Worm (Caenorhabditis elegans) whole organism, early embryonic: ENCODE measurements around the gene srw-23.

Experiments used
- B0310.2 ChIP-seq: sonication (generic microtip); optimal IDR thresholded peaks from 2 replicates; lab custom pipeline; 2016; ENCODE audit warnings: mild to moderate bottlenecking, missing genetic modification characterization, missing compliant biosample characterization
- F13C5.2 ChIP-seq: sonication (generic microtip); optimal IDR thresholded peaks from 2 replicates; lab custom pipeline; 2017; ENCODE audit warnings: mild to moderate bottlenecking, missing genetic modification characterization, inconsistent platforms, missing compliant biosample characterization
- aly-1 ChIP-seq: sonication (generic microtip); optimal IDR thresholded peaks from 2 replicates; lab custom pipeline; 2016; ENCODE audit warnings: missing genetic modification characterization, missing compliant biosample characterization
- ama-1 ChIP-seq: fragments of 150-350 bp; optimal IDR thresholded peaks from 2 replicates; lab custom pipeline; 2014
- ceh-13 ChIP-seq: fragments of 200-800 bp; sonication (Bioruptor generic); optimal IDR thresholded peaks from 2 replicates; lab custom pipeline; 2018; ENCODE audit warnings: mild to moderate bottlenecking, missing genetic modification characterization, missing compliant biosample characterization
- ceh-36 ChIP-seq: sonication (generic microtip); optimal IDR thresholded peaks from 2 replicates; lab custom pipeline; 2016; ENCODE audit warnings: missing genetic modification characterization, inconsistent platforms, missing compliant biosample characterization
- ets-7 ChIP-seq: sonication (generic microtip); optimal IDR thresholded peaks from 2 replicates; lab custom pipeline; 2016; ENCODE audit warnings: missing genotype, missing genetic modification characterization, missing compliant biosample characterization
- flt-1 ChIP-seq: fragments of 200-800 bp; sonication (Bioruptor generic); IDR thresholded peaks from 2 replicates; pipeline ENCODE4 v1.3.6; 2022; ENCODE audit warnings: missing genetic modification characterization, missing compliant biosample characterization
- hmbx-1 ChIP-seq: sonication (generic microtip); optimal IDR thresholded peaks from 2 replicates; lab custom pipeline; 2016; ENCODE audit warnings: mild to moderate bottlenecking, missing genetic modification characterization, missing compliant biosample characterization
- hmg-4 ChIP-seq: fragments of 200-800 bp; sonication (Bioruptor generic); optimal IDR thresholded peaks from 2 replicates; lab custom pipeline; 2018; ENCODE audit warnings: mild to moderate bottlenecking, missing genetic modification characterization, missing compliant biosample characterization
- hnd-1 ChIP-seq: sonication (generic microtip); optimal IDR thresholded peaks from 2 replicates; lab custom pipeline; 2016; ENCODE audit warnings: missing genetic modification characterization, missing compliant biosample characterization
- pes-1 ChIP-seq: fragments of 200-800 bp; sonication (Bioruptor generic); IDR thresholded peaks from 2 replicates; pipeline ENCODE4 v1.3.6; 2022; ENCODE audit warnings: missing genetic modification reagents, missing genetic modification characterization, missing compliant biosample characterization
- scrt-1 ChIP-seq: fragments of 200-800 bp; sonication (Bioruptor generic); IDR thresholded peaks from 2 replicates; pipeline ENCODE4 v1.3.6; 2022; ENCODE audit warnings: missing genetic modification characterization, missing compliant biosample characterization
- sea-1 ChIP-seq: fragments of 200-800 bp; sonication (Bioruptor generic); conservative IDR thresholded peaks from 2 replicates; pipeline ENCODE4 v1.3.6; 2022; ENCODE audit warnings: missing genetic modification characterization, missing compliant biosample characterization
- tbx-11 ChIP-seq: fragments of 200-800 bp; sonication (Bioruptor generic); IDR thresholded peaks from 2 replicates; pipeline ENCODE4 v1.3.6; 2022; ENCODE audit warnings: missing genetic modification characterization, missing compliant biosample characterization
- tbx-37 ChIP-seq: fragments of 200-800 bp; sonication (Bioruptor generic); conservative IDR thresholded peaks from 2 replicates; pipeline ENCODE4 v1.3.6; 2022; ENCODE audit warnings: missing genetic modification reagents, missing genetic modification characterization, missing compliant biosample characterization
- tra-4 ChIP-seq: sonication (generic microtip); optimal IDR thresholded peaks from 2 replicates; lab custom pipeline; 2017; ENCODE audit warnings: missing genetic modification characterization, missing compliant biosample characterization

Gene srw-23

ce11 chrV:16893440-16893839 lies 19.7 kb downstream of the srw-23 start, which contains the start of gene F09C6.15:
Gene F09C6.15 (plus strand): TSS chrV:16893740.
- no peak for TF ChIP-seq ceh-13 (GFP tag; lab: Kevin White, UChicago)
- no peak for TF ChIP-seq hmbx-1 (tag; lab: Kevin White, UChicago)
- TF ChIP-seq sea-1 (GFP tag; lab: Robert Waterston, UW), result no peak
- no peak for TF ChIP-seq tra-4 (tag; lab: Kevin White, UChicago)

- TF ChIP-seq pes-1 (GFP tag; lab: Robert Waterston, UW), result no peak
- no peak for TF ChIP-seq ama-1 (lab: Kevin White, UChicago)
- TF ChIP-seq flt-1 (GFP tag; lab: Robert Waterston, UW), result no peak
- TF ChIP-seq tbx-11 (GFP tag; lab: Robert Waterston, UW), result no peak
- no peak for TF ChIP-seq B0310.2 (tag; lab: Kevin White, UChicago)
- TF ChIP-seq scrt-1 (GFP tag; lab: Robert Waterston, UW), result no peak
Measured at ce11 chrV:16899355-16899754, 25.6 kb downstream of the srw-23 start, which contains the start of gene fbxa-45. Gene fbxa-45 (minus strand): TSS chrV:16899455.

DNA sequence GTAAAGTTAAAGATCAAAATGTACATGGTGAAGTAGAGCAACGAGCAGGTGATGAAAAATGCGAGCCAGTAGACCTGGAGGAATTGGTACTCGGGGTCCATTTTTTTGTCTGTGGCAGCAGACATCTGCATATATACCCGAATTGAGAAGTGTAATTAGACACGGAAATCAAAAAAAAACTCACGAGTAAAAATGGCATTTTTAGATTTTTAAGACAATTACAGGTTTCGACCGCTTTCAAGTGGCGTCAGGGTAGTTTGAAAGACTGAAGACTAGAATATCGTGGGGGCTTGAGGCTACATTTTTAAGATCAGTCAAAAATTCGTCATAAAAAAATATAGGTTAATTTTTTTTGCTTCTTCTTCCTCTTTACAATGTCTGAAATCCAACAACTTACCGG lies 29.0 kb downstream of the srw-23 start, which contains the start of gene srd-68:
TSS of gene srd-68 (minus strand) at position 101 of the 400 bp plus-strand sequence.
- TF ChIP-seq hmbx-1 (tag; lab: Kevin White, UChicago), result no peak
- TF ChIP-seq ceh-13 (GFP tag; lab: Kevin White, UChicago), result no peak
- no peak for TF ChIP-seq tbx-37 (GFP tag; lab: Robert Waterston, UW)
- TF ChIP-seq F13C5.2 (tag; lab: Kevin White, UChicago), result no peak
- no peak for TF ChIP-seq hmg-4 (GFP tag; lab: Kevin White, UChicago)

DNA sequence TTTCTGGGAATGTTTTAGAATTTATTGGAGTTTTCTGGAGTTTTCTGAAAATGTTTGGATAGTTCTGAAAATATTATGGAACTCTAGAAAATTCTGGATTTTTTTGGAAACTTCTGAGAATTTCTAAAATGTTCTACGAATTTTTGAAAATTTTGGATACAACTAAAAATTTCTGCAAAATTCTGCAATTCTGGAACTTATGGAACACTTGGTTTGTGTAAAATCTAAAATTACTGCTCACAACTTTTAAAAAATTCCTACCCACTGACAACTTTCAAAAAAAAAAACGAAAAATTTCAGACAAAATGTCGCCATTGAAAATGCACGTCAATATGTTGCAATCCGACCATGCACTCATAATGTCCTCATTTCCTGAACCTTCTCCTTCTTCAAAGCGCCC lies 30.9 kb downstream of the srw-23 start, which contains the start of gene nhr-262:
TSS of gene nhr-262 (plus strand) at position 301 of the 400 bp plus-strand sequence.
- TF ChIP-seq tra-4 (tag; lab: Kevin White, UChicago) (no peak), ceh-13 (GFP tag; lab: Kevin White, UChicago) (no peak), sea-1 (GFP tag; lab: Robert Waterston, UW) (no peak), B0310.2 (tag; lab: Kevin White, UChicago) (no peak), tbx-37 (GFP tag; lab: Robert Waterston, UW) (no peak), ama-1 (lab: Kevin White, UChicago) (no peak), pes-1 (GFP tag; lab: Robert Waterston, UW) (no peak), F13C5.2 (tag; lab: Kevin White, UChicago) (no peak), ets-7 (tag; lab: Kevin White, UChicago) (no peak), hmbx-1 (tag; lab: Kevin White, UChicago) (no peak), hmg-4 (GFP tag; lab: Kevin White, UChicago) (no peak), tbx-11 (GFP tag; lab: Robert Waterston, UW) (no peak), scrt-1 (GFP tag; lab: Robert Waterston, UW) (no peak), flt-1 (GFP tag; lab: Robert Waterston, UW) (no peak), aly-1 (tag; lab: Kevin White, UChicago) (no peak), hnd-1 (tag; lab: Kevin White, UChicago) (no peak), ceh-36 (no peak)

ce11 chrV:16909871-16910270 lies 36.1 kb downstream of the srw-23 start, which contains the start of gene F09C6.16:
Gene F09C6.16 (minus strand): TSS chrV:16909971.
- no peak for TF ChIP-seq ama-1 (lab: Kevin White, UChicago)

DNA sequence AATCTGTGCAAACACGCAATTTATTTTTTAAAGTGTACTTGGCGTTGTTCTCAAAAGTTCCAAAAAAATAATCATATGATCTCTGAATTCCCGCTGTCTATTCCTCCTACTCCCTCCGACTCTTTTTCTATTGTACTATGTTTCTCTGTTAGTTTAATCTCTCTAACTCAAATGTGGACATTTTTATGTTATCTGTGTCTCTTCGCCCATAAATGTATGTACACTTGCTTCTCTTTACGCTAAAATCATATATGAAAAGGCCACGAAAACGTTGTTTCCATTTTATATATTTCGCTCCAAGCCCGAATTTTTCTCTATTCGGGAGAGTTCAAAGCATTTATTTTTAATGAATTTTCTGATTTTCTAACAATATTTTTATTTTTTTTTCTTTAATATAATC lies 37.1 kb downstream of the srw-23 start:
- TF ChIP-seq tra-4 (tag; lab: Kevin White, UChicago) (no peak), ets-7 (tag; lab: Kevin White, UChicago) (no peak), ama-1 (lab: Kevin White, UChicago) (no peak), ceh-36 (no peak), tbx-37 (GFP tag; lab: Robert Waterston, UW) (no peak), flt-1 (GFP tag; lab: Robert Waterston, UW) (no peak), pes-1 (GFP tag; lab: Robert Waterston, UW) (no peak), ceh-13 (GFP tag; lab: Kevin White, UChicago) (no peak), hmbx-1 (tag; lab: Kevin White, UChicago) (no peak), F13C5.2 (tag; lab: Kevin White, UChicago) (no peak), hmg-4 (GFP tag; lab: Kevin White, UChicago) (no peak), tbx-11 (GFP tag; lab: Robert Waterston, UW) (no peak), scrt-1 (GFP tag; lab: Robert Waterston, UW) (no peak), B0310.2 (tag; lab: Kevin White, UChicago) (no peak), sea-1 (GFP tag; lab: Robert Waterston, UW) (no peak), aly-1 (tag; lab: Kevin White, UChicago) (no peak), hnd-1 (tag; lab: Kevin White, UChicago) (no peak)

DNA sequence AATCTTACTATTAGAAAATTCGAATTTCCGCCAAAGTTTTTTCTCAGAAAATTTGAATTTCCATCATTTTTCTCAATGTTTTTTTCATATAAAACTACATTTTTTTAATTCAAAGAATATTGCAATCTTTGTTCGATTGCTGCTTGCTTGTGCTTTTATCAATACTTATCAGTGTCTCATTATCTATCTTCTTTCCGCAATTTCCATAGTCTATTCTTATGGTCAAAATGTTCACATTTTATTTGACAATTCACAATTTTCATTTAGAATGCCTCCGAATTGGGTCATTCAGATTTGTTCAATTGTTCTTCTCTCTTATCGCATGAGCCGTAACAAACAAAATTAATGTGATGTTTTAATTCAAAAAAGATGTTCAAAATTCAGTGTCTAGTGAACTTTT lies 37.6 kb downstream of the srw-23 start:
- TF ChIP-seq ets-7 (tag; lab: Kevin White, UChicago) (no peak), aly-1 (tag; lab: Kevin White, UChicago) (no peak), scrt-1 (GFP tag; lab: Robert Waterston, UW) (no peak), tbx-11 (GFP tag; lab: Robert Waterston, UW) (no peak), sea-1 (GFP tag; lab: Robert Waterston, UW) (no peak), hmg-4 (GFP tag; lab: Kevin White, UChicago) (no peak), tra-4 (tag; lab: Kevin White, UChicago) (no peak), hnd-1 (tag; lab: Kevin White, UChicago) (no peak), ama-1 (lab: Kevin White, UChicago) (no peak), F13C5.2 (tag; lab: Kevin White, UChicago) (no peak), flt-1 (GFP tag; lab: Robert Waterston, UW) (no peak), B0310.2 (tag; lab: Kevin White, UChicago) (no peak), pes-1 (GFP tag; lab: Robert Waterston, UW) (no peak), ceh-36 (no peak), tbx-37 (GFP tag; lab: Robert Waterston, UW) (no peak), hmbx-1 (tag; lab: Kevin White, UChicago) (no peak), ceh-13 (GFP tag; lab: Kevin White, UChicago) (no peak)
